Fruit fly (Drosophila melanogaster): ENCODE measurements around the gene nerfin-2.

DNA sequence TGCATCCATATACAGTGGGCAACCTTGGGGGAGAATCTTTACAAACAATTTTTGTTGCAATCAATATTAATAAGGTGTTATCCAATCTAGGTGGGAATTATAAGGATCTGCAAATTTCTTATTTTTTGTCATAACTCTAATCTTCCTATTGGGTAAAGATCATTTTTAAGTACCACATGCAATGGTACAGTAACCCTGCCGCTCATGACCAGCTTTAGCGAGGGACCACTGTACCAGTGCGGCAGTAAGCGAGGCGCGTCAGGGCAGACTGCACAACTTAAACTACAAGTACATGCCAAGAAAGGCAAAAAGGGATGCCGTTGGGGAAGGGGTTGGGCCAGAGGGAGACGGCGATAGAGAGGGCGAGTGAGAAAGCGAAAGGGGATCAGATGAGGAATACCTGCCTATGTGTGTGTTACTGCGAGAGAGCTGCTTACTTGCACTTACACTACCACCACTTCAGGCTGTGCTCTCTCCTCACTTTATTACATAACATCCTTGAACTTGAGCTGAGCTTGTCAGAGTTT lies 11.7 kb downstream of the nerfin-2 start:
- no peak for TF ChIP-seq pan (optimal IDR thresholded peaks at IDR 0.05)
- TF ChIP-seq psq (optimal IDR thresholded peaks at IDR 0.05) = no peak
- TF ChIP-seq Dll (optimal IDR thresholded peaks at IDR 0.05) = no peak

Measured in whole organism.